Worm (Caenorhabditis elegans) whole organism, young adult: ENCODE measurements around the gene T10C6.7.

Experiments used
- B0035.1 ChIP-seq: sonication (generic microtip); optimal IDR thresholded peaks from 2 replicates; lab custom pipeline; 2016; ENCODE audit warnings: missing genetic modification characterization, mild to moderate bottlenecking, missing compliant biosample characterization, missing genotype, missing genetic modification reagents
- B0336.3 ChIP-seq: fragments of 200-800 bp; sonication (Bioruptor generic); IDR thresholded peaks from 2 replicates; pipeline ENCODE4 v1.3.6; 2022; ENCODE audit warnings: missing genetic modification characterization, missing compliant biosample characterization
- C17E4.6 ChIP-seq: fragments of 200-800 bp; sonication (Bioruptor generic); IDR thresholded peaks from 2 replicates; pipeline ENCODE4 v1.3.6; 2022; ENCODE audit warnings: missing genetic modification reagents, missing genetic modification characterization, missing compliant biosample characterization
- F10E7.11 ChIP-seq: sonication (generic microtip); optimal IDR thresholded peaks from 2 replicates; lab custom pipeline; 2017; ENCODE audit warnings: mild to moderate bottlenecking, missing genetic modification characterization, moderate library complexity, missing compliant biosample characterization
- F22D6.2 ChIP-seq: sonication (generic microtip); optimal IDR thresholded peaks from 2 replicates; lab custom pipeline; 2016; ENCODE audit warnings: mild to moderate bottlenecking, missing genetic modification characterization, missing compliant biosample characterization
- F23B12.7 ChIP-seq: sonication (generic microtip); optimal IDR thresholded peaks from 2 replicates; lab custom pipeline; 2017; ENCODE audit warnings: missing genetic modification characterization, mild to moderate bottlenecking, missing compliant biosample characterization, antibody characterized with exemption, moderate library complexity; ENCODE audit not compliant: insufficient read depth
- F33H1.4 ChIP-seq: fragments of 200-800 bp; sonication (Bioruptor generic); IDR thresholded peaks from 2 replicates; pipeline ENCODE4 v1.3.6; 2022; ENCODE audit warnings: missing genetic modification reagents, missing genetic modification characterization, missing compliant biosample characterization
- F49E8.2 ChIP-seq: sonication (generic microtip); optimal IDR thresholded peaks from 3 replicates; lab custom pipeline; 2017; ENCODE audit warnings: missing genetic modification characterization, mild to moderate bottlenecking, missing compliant biosample characterization, antibody characterized with exemption, moderate library complexity; ENCODE audit not compliant: insufficient read depth
- T26A5.8 ChIP-seq: sonication (generic microtip); optimal IDR thresholded peaks from 2 replicates; lab custom pipeline; 2016; ENCODE audit warnings: missing genetic modification characterization, missing compliant biosample characterization
- Y53G8AR.9 ChIP-seq: fragments of 200-800 bp; sonication (Bioruptor generic); conservative IDR thresholded peaks from 2 replicates; pipeline ENCODE4 v1.3.6; 2022; ENCODE audit warnings: missing genetic modification reagents, missing genetic modification characterization, missing compliant biosample characterization
- Y56A3A.18 ChIP-seq: fragments of 200-800 bp; sonication (Bioruptor generic); IDR thresholded peaks from 2 replicates; pipeline ENCODE4 v1.3.6; 2022; ENCODE audit warnings: missing genetic modification reagents, missing genetic modification characterization, missing compliant biosample characterization
- Y79H2A.3 ChIP-seq: fragments of 200-800 bp; sonication (Bioruptor generic); conservative IDR thresholded peaks from 2 replicates; pipeline ENCODE4 v1.3.6; 2022; ENCODE audit warnings: missing genetic modification reagents, missing genetic modification characterization, missing compliant biosample characterization
- bed-2 ChIP-seq: fragments of 200-800 bp; sonication (Bioruptor generic); IDR thresholded peaks from 2 replicates; pipeline ENCODE4 v1.3.6; 2022; ENCODE audit warnings: missing genetic modification reagents, missing genetic modification characterization, missing compliant biosample characterization
- ccch-3 ChIP-seq: fragments of 200-800 bp; sonication (Bioruptor generic); optimal IDR thresholded peaks from 2 replicates; lab custom pipeline; 2018; ENCODE audit warnings: mild to moderate bottlenecking, missing genetic modification characterization, missing compliant biosample characterization
- ceh-100 ChIP-seq: fragments of 200-800 bp; sonication (Bioruptor generic); IDR thresholded peaks from 2 replicates; pipeline ENCODE4 v1.3.6; 2022; ENCODE audit warnings: missing genetic modification reagents, missing genetic modification characterization, missing compliant biosample characterization
- ceh-91 ChIP-seq: fragments of 200-800 bp; sonication (Bioruptor generic); IDR thresholded peaks from 2 replicates; pipeline ENCODE4 v1.3.6; 2022; ENCODE audit warnings: missing genetic modification reagents, missing genetic modification characterization, missing compliant biosample characterization
- chd-7 ChIP-seq: sonication (generic microtip); optimal IDR thresholded peaks from 2 replicates; lab custom pipeline; 2016; ENCODE audit warnings: mild to moderate bottlenecking, missing genetic modification characterization, moderate library complexity, missing compliant biosample characterization
- dpl-1 ChIP-seq: fragments of 150-350 bp; optimal IDR thresholded peaks from 2 replicates; lab custom pipeline; 2014; ENCODE audit warnings: missing biosample characterization, missing genetic modification reagents, missing genetic modification characterization
- efl-1 ChIP-seq: fragments of 150-350 bp; optimal IDR thresholded peaks from 2 replicates; lab custom pipeline; 2014; ENCODE audit warnings: missing biosample characterization, missing genetic modification reagents, missing genetic modification characterization
- ekl-4 ChIP-seq: fragments of 200-800 bp; sonication (Bioruptor generic); IDR thresholded peaks from 2 replicates; pipeline ENCODE4 v1.3.6; 2022; ENCODE audit warnings: missing genetic modification reagents, missing genetic modification characterization, missing compliant biosample characterization
- gei-17 ChIP-seq: fragments of 200-800 bp; sonication (Bioruptor generic); optimal IDR thresholded peaks from 2 replicates; lab custom pipeline; 2018; ENCODE audit warnings: mild to moderate bottlenecking, missing genetic modification characterization, missing compliant biosample characterization
- hlh-12 ChIP-seq: sonication (generic microtip); optimal IDR thresholded peaks from 2 replicates; lab custom pipeline; 2016; ENCODE audit warnings: missing genetic modification characterization, missing compliant biosample characterization
- hmg-20 ChIP-seq: fragments of 200-800 bp; sonication (Bioruptor generic); IDR thresholded peaks from 2 replicates; pipeline ENCODE4 v1.3.6; 2022; ENCODE audit warnings: missing genetic modification reagents, missing genetic modification characterization, missing compliant biosample characterization
- hsf-1 ChIP-seq: fragments of 200-800 bp; sonication (Bioruptor generic); IDR thresholded peaks from 2 replicates; pipeline ENCODE4 v1.3.6; 2022; ENCODE audit warnings: missing genetic modification reagents, missing genetic modification characterization, missing compliant biosample characterization
- lag-1 ChIP-seq: fragments of 200-800 bp; sonication (Bioruptor generic); IDR thresholded peaks from 2 replicates; pipeline ENCODE4 v1.3.6; 2022; ENCODE audit warnings: missing genetic modification reagents, missing genetic modification characterization, missing compliant biosample characterization
- let-607 ChIP-seq, 2 experiments: fragments of 200-800 bp in 1 of 2; sonication (Bioruptor generic) in 1 of 2; sonication (generic microtip) in 1 of 2; optimal IDR thresholded peaks; 2 replicates each; lab custom pipeline; 2016 to 2018; ENCODE audit warnings: mild to moderate bottlenecking in 2 of 2, missing compliant biosample characterization in 2 of 2, missing genetic modification characterization in 2 of 2, moderate library complexity in 2 of 2, missing genotype in 1 of 2
- lin-26 ChIP-seq: fragments of 200-800 bp; sonication (Bioruptor generic); IDR thresholded peaks from 2 replicates; pipeline ENCODE4 v1.3.6; 2022; ENCODE audit warnings: missing genetic modification reagents, missing genetic modification characterization, missing compliant biosample characterization
- lin-35 ChIP-seq, 3 experiments: fragments of 150-350 bp in 2 of 3; sonication (generic microtip) in 1 of 3; optimal IDR thresholded peaks; 2 replicates each; lab custom pipeline; 2014 to 2018; ENCODE audit warnings: missing biosample characterization in 3 of 3, missing genetic modification characterization in 3 of 3, missing genetic modification reagents in 3 of 3
- lsy-27 ChIP-seq: sonication (generic microtip); optimal IDR thresholded peaks from 2 replicates; lab custom pipeline; 2017; ENCODE audit warnings: missing genetic modification characterization, mild to moderate bottlenecking, missing compliant biosample characterization, antibody characterized with exemption, missing genotype, borderline replicate concordance; ENCODE audit not compliant: insufficient read depth
- madf-10 ChIP-seq: sonication (generic microtip); optimal IDR thresholded peaks from 2 replicates; lab custom pipeline; 2016; ENCODE audit warnings: mild to moderate bottlenecking, missing genetic modification characterization, missing compliant biosample characterization
- madf-6 ChIP-seq: fragments of 200-800 bp; sonication (Bioruptor generic); IDR thresholded peaks from 2 replicates; pipeline ENCODE4 v1.3.6; 2022; ENCODE audit warnings: missing genetic modification reagents, missing genetic modification characterization, missing compliant biosample characterization
- madf-8 ChIP-seq: fragments of 200-800 bp; sonication (Bioruptor generic); conservative IDR thresholded peaks from 2 replicates; pipeline ENCODE4 v1.3.6; 2022; ENCODE audit warnings: missing genetic modification reagents, missing genetic modification characterization, missing compliant biosample characterization
- mel-28 ChIP-seq: sonication (generic microtip); optimal IDR thresholded peaks from 2 replicates; lab custom pipeline; 2016; ENCODE audit warnings: borderline replicate concordance, mild to moderate bottlenecking, missing genetic modification characterization, missing compliant biosample characterization
- mxl-1 ChIP-seq: sonication (generic microtip); optimal IDR thresholded peaks from 2 replicates; lab custom pipeline; 2016; ENCODE audit warnings: missing genetic modification characterization, missing compliant biosample characterization
- nfyb-1 ChIP-seq: fragments of 200-800 bp; sonication (Bioruptor generic); IDR thresholded peaks from 2 replicates; pipeline ENCODE4 v1.3.6; 2022; ENCODE audit warnings: missing genetic modification reagents, missing genetic modification characterization, missing compliant biosample characterization
- nhr-80 ChIP-seq: sonication (generic microtip); optimal IDR thresholded peaks from 2 replicates; lab custom pipeline; 2016; ENCODE audit warnings: missing genetic modification characterization, missing compliant biosample characterization
- rcor-1 ChIP-seq: fragments of 200-800 bp; sonication (Bioruptor generic); IDR thresholded peaks from 2 replicates; pipeline ENCODE4 v1.3.6; 2022; ENCODE audit warnings: missing genetic modification reagents, missing genetic modification characterization, missing compliant biosample characterization
- rpc-1 ChIP-seq, 2 experiments: fragments of 150-350 bp in 1 of 2; sonication (generic microtip) in 1 of 2; optimal IDR thresholded peaks; 2 replicates each; lab custom pipeline; 2014 to 2018; ENCODE audit warnings: missing biosample characterization in 1 of 2, missing genetic modification characterization in 1 of 2, missing genetic modification reagents in 1 of 2, missing genotype in 1 of 2
- sea-2 ChIP-seq: fragments of 200-800 bp; sonication (Bioruptor generic); IDR thresholded peaks from 2 replicates; pipeline ENCODE4 v1.3.6; 2022; ENCODE audit warnings: missing genetic modification characterization, missing compliant biosample characterization
- snpc-3.4 ChIP-seq: sonication (generic microtip); optimal IDR thresholded peaks from 2 replicates; lab custom pipeline; 2017; ENCODE audit warnings: missing genetic modification characterization, mild to moderate bottlenecking, missing compliant biosample characterization, antibody characterized with exemption, moderate library complexity, missing genotype, missing genetic modification reagents
- somi-1 ChIP-seq: fragments of 200-800 bp; sonication (Bioruptor generic); optimal IDR thresholded peaks from 2 replicates; lab custom pipeline; 2018; ENCODE audit warnings: mild to moderate bottlenecking, missing genetic modification characterization, missing compliant biosample characterization
- tbx-9 ChIP-seq: sonication (generic microtip); optimal IDR thresholded peaks from 2 replicates; lab custom pipeline; 2016; ENCODE audit warnings: borderline replicate concordance, missing genetic modification characterization, inconsistent platforms, missing compliant biosample characterization
- tlf-1 ChIP-seq: fragments of 200-800 bp; sonication (Bioruptor generic); optimal IDR thresholded peaks from 2 replicates; lab custom pipeline; 2018; ENCODE audit warnings: mild to moderate bottlenecking, missing genetic modification characterization, missing compliant biosample characterization
- unc-62 ChIP-seq: fragments of 150-350 bp; optimal IDR thresholded peaks from 2 replicates; lab custom pipeline; 2014; ENCODE audit warnings: missing biosample characterization, missing genetic modification reagents, missing genetic modification characterization
- xnd-1 ChIP-seq: sonication (generic microtip); optimal IDR thresholded peaks from 2 replicates; lab custom pipeline; 2016; ENCODE audit warnings: missing genotype, missing genetic modification reagents, missing genetic modification characterization, missing compliant biosample characterization
- ztf-28 ChIP-seq: fragments of 200-800 bp; sonication (Bioruptor generic); IDR thresholded peaks from 2 replicates; pipeline ENCODE4 v1.3.6; 2022; ENCODE audit warnings: missing genetic modification reagents, missing genetic modification characterization, missing compliant biosample characterization
- ztf-3 ChIP-seq: fragments of 200-800 bp; sonication (Bioruptor generic); optimal IDR thresholded peaks from 2 replicates; lab custom pipeline; 2018; ENCODE audit warnings: mild to moderate bottlenecking, missing genetic modification characterization, missing compliant biosample characterization

T10C6.7 gene

ce11 chrV:16057010-16057463 is 25.5 kb upstream of the T10C6.7 start, which contains the start of gene F14H3.5 (continued):
- no peak for TF ChIP-seq mel-28 (tag; lab: Kevin White, UChicago)
- TF ChIP-seq ceh-100 (GFP tag; lab: Robert Waterston, UW): no peak
- no peak for TF ChIP-seq lin-26 (GFP tag; lab: Robert Waterston, UW)
- no peak for TF ChIP-seq ccch-3 (GFP tag; lab: Kevin White, UChicago)
- no peak for TF ChIP-seq ekl-4 (GFP tag; lab: Robert Waterston, UW)
- TF ChIP-seq bed-2 (GFP tag; lab: Robert Waterston, UW): no peak
- TF ChIP-seq madf-8 (GFP tag; lab: Robert Waterston, UW): 0 out of 2 replicates have a peak, but pooled peaks have one; percentile 26
- no peak for TF ChIP-seq rpc-1 (optimal IDR thresholded peaks at IDR 0.05; lab: Kevin White, UChicago)
- no peak for TF ChIP-seq rpc-1 (tag; optimal IDR thresholded peaks at IDR 0.05; lab: Kevin White, UChicago)
- no peak for TF ChIP-seq chd-7 (tag; lab: Kevin White, UChicago)
- TF ChIP-seq madf-10: no peak
- TF ChIP-seq nfyb-1 (GFP tag; lab: Robert Waterston, UW): no peak
- TF ChIP-seq C17E4.6 (GFP tag; lab: Robert Waterston, UW): no peak
- 0 out of 2 replicates have a peak, but pooled peaks have one; percentile 26 for TF ChIP-seq Y79H2A.3 (GFP tag; lab: Robert Waterston, UW)
- no peak for TF ChIP-seq lin-35 (GFP tag; optimal IDR thresholded peaks at IDR 0.05; lab: Kevin White, UChicago)
- 0 out of 2 replicates have a peak, but pooled peaks have one; percentile 54 for TF ChIP-seq hsf-1 (GFP tag; lab: Robert Waterston, UW)
- peak; percentile 38 for TF ChIP-seq snpc-3.4

ce11 chrV:16055031-16055430 is 23.5 kb upstream of the T10C6.7 start, which contains the start of gene F14H3.4:
Gene F14H3.4, minus strand, starts transcription at chrV:16055072.
- no peak for TF ChIP-seq sea-2 (GFP tag; lab: Robert Waterston, UW)
- TF ChIP-seq madf-10: no peak
- no peak for TF ChIP-seq F49E8.2 (tag; lab: Kevin White, UChicago)
- TF ChIP-seq efl-1: peak; percentile 62
- no peak for TF ChIP-seq F22D6.2
- no peak for TF ChIP-seq ztf-3
- no peak for TF ChIP-seq Y53G8AR.9 (GFP tag; lab: Robert Waterston, UW)
- TF ChIP-seq mxl-1 (tag; lab: Kevin White, UChicago): no peak
- no peak for TF ChIP-seq rcor-1 (GFP tag; lab: Robert Waterston, UW)
- TF ChIP-seq Y56A3A.18 (GFP tag; lab: Robert Waterston, UW): no peak
- peak; percentile 5 for TF ChIP-seq dpl-1
- TF ChIP-seq nhr-80: no peak
- no peak for TF ChIP-seq hmg-20 (GFP tag; lab: Robert Waterston, UW)
- no peak for TF ChIP-seq let-607 (tag; optimal IDR thresholded peaks at IDR 0.05; lab: Kevin White, UChicago)
- no peak for TF ChIP-seq somi-1 (GFP tag; lab: Kevin White, UChicago)
- TF ChIP-seq madf-8 (GFP tag; lab: Robert Waterston, UW): peak; percentile 69
- TF ChIP-seq nfyb-1 (GFP tag; lab: Robert Waterston, UW): no peak
- TF ChIP-seq madf-6 (GFP tag; lab: Robert Waterston, UW): peak; percentile 88
- no peak for TF ChIP-seq F23B12.7 (tag; lab: Kevin White, UChicago)
- TF ChIP-seq gei-17 (GFP tag; lab: Kevin White, UChicago): no peak
- TF ChIP-seq tlf-1: no peak
- no peak for TF ChIP-seq unc-62 (GFP tag; lab: Kevin White, UChicago)
- TF ChIP-seq T26A5.8: no peak
- TF ChIP-seq ceh-91 (GFP tag; lab: Robert Waterston, UW): no peak
- TF ChIP-seq ztf-28 (GFP tag; lab: Robert Waterston, UW): no peak
- no peak for TF ChIP-seq B0336.3 (GFP tag; lab: Robert Waterston, UW)
- no peak for TF ChIP-seq B0035.1 (tag; lab: Kevin White, UChicago)
- TF ChIP-seq hlh-12 (tag; lab: Kevin White, UChicago): no peak
- no peak for TF ChIP-seq F33H1.4 (GFP tag; lab: Robert Waterston, UW)
- no peak for TF ChIP-seq tbx-9 (tag; lab: Kevin White, UChicago)
- no peak for TF ChIP-seq lsy-27 (tag; lab: Kevin White, UChicago)
- TF ChIP-seq F10E7.11 (tag; lab: Kevin White, UChicago): no peak
- TF ChIP-seq xnd-1: peak; percentile 42
- TF ChIP-seq lag-1 (GFP tag; lab: Robert Waterston, UW): no peak
